Worm (Caenorhabditis elegans): Measurements from ENCODE around the gene clec-55.

- no peak for TF ChIP-seq ztf-11 (tag; optimal IDR thresholded peaks at IDR 0.05)
- no peak for TF ChIP-seq nhr-10 (tag; optimal IDR thresholded peaks at IDR 0.05)
- TF ChIP-seq zag-1 (tag; optimal IDR thresholded peaks at IDR 0.05) = no peak
- TF ChIP-seq mdl-1 (tag; optimal IDR thresholded peaks at IDR 0.05) = no peak
- no peak for TF ChIP-seq snpc-4 (tag; optimal IDR thresholded peaks at IDR 0.05)
- no peak for TF ChIP-seq unc-62 (GFP tag; optimal IDR thresholded peaks at IDR 0.05)
- no peak for TF ChIP-seq ama-1 (optimal IDR thresholded peaks at IDR 0.05)
- TF ChIP-seq ceh-82 (tag; optimal IDR thresholded peaks at IDR 0.05) = no peak
- TF ChIP-seq fos-1 (tag; optimal IDR thresholded peaks at IDR 0.05) = no peak
Observed at ce11 chrV:14501136-14501535, 22.1 kb downstream of the clec-55 start, which contains the start of gene R02D5.24.
